Worm (Caenorhabditis elegans) whole organism, mixed stage, embryonic: Measurements from ENCODE around the gene Y59H11AM.1.

Experiments used
- bed-3 ChIP-seq: fragments of 200-800 bp; sonication (Bioruptor generic); optimal IDR thresholded peaks from 3 replicates; lab custom pipeline; 2018; ENCODE audit warnings: mild to moderate bottlenecking, missing genetic modification characterization, moderate library complexity, missing compliant biosample characterization
- blmp-1 ChIP-seq: fragments of 150-350 bp; optimal IDR thresholded peaks from 2 replicates; lab custom pipeline; 2014; ENCODE audit warnings: missing biosample characterization, missing genetic modification characterization
- ceh-39 ChIP-seq: fragments of 150-350 bp; optimal IDR thresholded peaks from 2 replicates; lab custom pipeline; 2014; ENCODE audit warnings: missing biosample characterization, missing genetic modification characterization
- ceh-43 ChIP-seq: fragments of 200-800 bp; sonication (Bioruptor generic); optimal IDR thresholded peaks from 2 replicates; lab custom pipeline; 2018; ENCODE audit warnings: mild to moderate bottlenecking, missing genetic modification characterization, moderate library complexity, missing compliant biosample characterization
- ceh-83 ChIP-seq: fragments of 200-800 bp; sonication (Bioruptor generic); optimal IDR thresholded peaks from 2 replicates; lab custom pipeline; 2018; ENCODE audit warnings: mild to moderate bottlenecking, missing genetic modification characterization, missing compliant biosample characterization
- ces-1 ChIP-seq: fragments of 150-350 bp; optimal IDR thresholded peaks from 2 replicates; lab custom pipeline; 2014; ENCODE audit warnings: missing biosample characterization, missing genetic modification reagents, missing genetic modification characterization
- drap-1 ChIP-seq: fragments of 200-800 bp; sonication (Bioruptor generic); optimal IDR thresholded peaks from 3 replicates; lab custom pipeline; 2018; ENCODE audit warnings: mild to moderate bottlenecking, missing genetic modification characterization, missing compliant biosample characterization
- elt-1 ChIP-seq: sonication (generic microtip); optimal IDR thresholded peaks from 2 replicates; lab custom pipeline; 2017; ENCODE audit warnings: missing genetic modification characterization, mild to moderate bottlenecking, missing compliant biosample characterization, antibody characterized with exemption, moderate library complexity, borderline replicate concordance; ENCODE audit not compliant: insufficient read depth
- elt-3 ChIP-seq: fragments of 150-350 bp; optimal IDR thresholded peaks from 2 replicates; lab custom pipeline; 2014; ENCODE audit warnings: missing biosample characterization, missing genetic modification characterization
- flh-1 ChIP-seq: fragments of 200-800 bp; sonication (Bioruptor generic); optimal IDR thresholded peaks from 2 replicates; lab custom pipeline; 2018; ENCODE audit warnings: mild to moderate bottlenecking, missing genetic modification characterization, moderate library complexity, missing compliant biosample characterization
- ham-2 ChIP-seq: fragments of 200-800 bp; sonication (Bioruptor generic); optimal IDR thresholded peaks from 2 replicates; lab custom pipeline; 2018; ENCODE audit warnings: mild to moderate bottlenecking, missing genetic modification characterization, missing compliant biosample characterization
- hlh-1 ChIP-seq: fragments of 150-350 bp; optimal IDR thresholded peaks from 2 replicates; lab custom pipeline; 2014; ENCODE audit warnings: missing biosample characterization, missing genetic modification reagents, missing genetic modification characterization
- lin-13 ChIP-seq: fragments of 150-350 bp; optimal IDR thresholded peaks from 2 replicates; lab custom pipeline; 2014; ENCODE audit warnings: missing biosample characterization, missing genetic modification characterization
- lin-32 ChIP-seq: fragments of 200-800 bp; sonication (Bioruptor generic); optimal IDR thresholded peaks from 2 replicates; lab custom pipeline; 2018; ENCODE audit warnings: mild to moderate bottlenecking, missing genetic modification characterization, missing compliant biosample characterization
- lsy-2 ChIP-seq: fragments of 150-350 bp; optimal IDR thresholded peaks from 2 replicates; lab custom pipeline; 2014; ENCODE audit warnings: missing biosample characterization, missing genetic modification characterization
- mab-5 ChIP-seq: fragments of 150-350 bp; optimal IDR thresholded peaks from 2 replicates; lab custom pipeline; 2014; ENCODE audit warnings: missing biosample characterization, missing genetic modification characterization
- mep-1 ChIP-seq: fragments of 150-350 bp; optimal IDR thresholded peaks from 2 replicates; lab custom pipeline; 2017; ENCODE audit warnings: missing biosample characterization, missing genetic modification reagents, missing genetic modification characterization, inconsistent platforms
- mls-2 ChIP-seq: sonication (generic microtip); optimal IDR thresholded peaks from 2 replicates; lab custom pipeline; 2016; ENCODE audit warnings: mild to moderate bottlenecking, missing genetic modification characterization, moderate library complexity, missing compliant biosample characterization
- nhr-12 ChIP-seq: fragments of 150-350 bp; optimal IDR thresholded peaks from 2 replicates; lab custom pipeline; 2014; ENCODE audit warnings: missing biosample characterization, missing genetic modification characterization
- nhr-2 ChIP-seq: fragments of 150-350 bp; optimal IDR thresholded peaks from 2 replicates; lab custom pipeline; 2014; ENCODE audit warnings: missing biosample characterization, missing genetic modification characterization
- nhr-237 ChIP-seq: fragments of 150-350 bp; optimal IDR thresholded peaks from 2 replicates; lab custom pipeline; 2014; ENCODE audit warnings: missing biosample characterization, missing genetic modification characterization
- nhr-28 ChIP-seq: fragments of 150-350 bp; optimal IDR thresholded peaks from 2 replicates; lab custom pipeline; 2014; ENCODE audit warnings: missing biosample characterization, missing genetic modification characterization
- nhr-76 ChIP-seq: sonication (generic microtip); optimal IDR thresholded peaks from 2 replicates; lab custom pipeline; 2017; ENCODE audit warnings: missing biosample characterization, missing genetic modification characterization
- pha-4 ChIP-seq: fragments of 150-350 bp; optimal IDR thresholded peaks from 2 replicates; lab custom pipeline; 2018; ENCODE audit warnings: missing biosample characterization, missing genetic modification reagents, missing genetic modification characterization
- snpc-4 ChIP-seq: fragments of 150-350 bp; optimal IDR thresholded peaks from 2 replicates; lab custom pipeline; 2014; ENCODE audit warnings: missing biosample characterization, missing genetic modification characterization
- sptf-1 ChIP-seq: sonication (generic microtip); optimal IDR thresholded peaks from 2 replicates; lab custom pipeline; 2017; ENCODE audit warnings: mild to moderate bottlenecking, missing genetic modification characterization, moderate library complexity, missing compliant biosample characterization
- tbx-8 ChIP-seq: fragments of 200-800 bp; sonication (Bioruptor generic); optimal IDR thresholded peaks from 2 replicates; lab custom pipeline; 2018; ENCODE audit warnings: mild to moderate bottlenecking, missing genetic modification characterization, moderate library complexity, missing compliant biosample characterization
- unc-39 ChIP-seq: fragments of 150-350 bp; optimal IDR thresholded peaks from 2 replicates; lab custom pipeline; 2014; ENCODE audit warnings: missing biosample characterization, missing genetic modification characterization
- unc-62 ChIP-seq: fragments of 150-350 bp; optimal IDR thresholded peaks from 2 replicates; lab custom pipeline; 2014; ENCODE audit warnings: missing biosample characterization, missing genetic modification reagents, missing genetic modification characterization
- zip-8 ChIP-seq: fragments of 150-350 bp; optimal IDR thresholded peaks from 2 replicates; lab custom pipeline; 2014; ENCODE audit warnings: missing biosample characterization, missing genetic modification characterization

Gene Y59H11AM.1

ce11 chrIV:8535946-8536345, 35.3 kb upstream of the Y59H11AM.1 start:
- TF ChIP-seq lin-32 (no peak), flh-1 (no peak), drap-1 (GFP tag; lab: Kevin White, UChicago) (no peak), ceh-83 (GFP tag; lab: Kevin White, UChicago) (no peak), elt-1 (tag; lab: Kevin White, UChicago) (no peak)

- TF ChIP-seq tbx-8 (GFP tag; lab: Kevin White, UChicago) (no peak), unc-39 (no peak), ham-2 (no peak), sptf-1 (tag; lab: Kevin White, UChicago) (no peak), blmp-1 (no peak), ces-1 (GFP tag; lab: Kevin White, UChicago) (no peak), drap-1 (GFP tag; lab: Kevin White, UChicago) (no peak), elt-1 (tag; lab: Kevin White, UChicago) (no peak), nhr-76 (tag; lab: Kevin White, UChicago) (no peak), lin-13 (tag; lab: Kevin White, UChicago) (no peak), nhr-12 (no peak), ceh-43 (GFP tag; lab: Kevin White, UChicago) (no peak), snpc-4 (no peak), bed-3 (GFP tag; lab: Kevin White, UChicago) (no peak)
- TF ChIP-seq, all 35 proteins: peak for 0
Measured at ce11 chrIV:8538011-8538658, 33.1 kb upstream of the Y59H11AM.1 start.

- TF ChIP-seq ceh-39 = no peak
- no peak for TF ChIP-seq mep-1 (tag; lab: Kevin White, UChicago)
- TF ChIP-seq unc-62 (GFP tag; lab: Kevin White, UChicago) = no peak
- TF ChIP-seq lin-32 = no peak
- TF ChIP-seq nhr-2 (tag; lab: Kevin White, UChicago) = no peak
- no peak for TF ChIP-seq lin-13 (tag; lab: Kevin White, UChicago)
- TF ChIP-seq blmp-1 = no peak
- no peak for TF ChIP-seq sptf-1 (tag; lab: Kevin White, UChicago)
- no peak for TF ChIP-seq drap-1 (GFP tag; lab: Kevin White, UChicago)
- no peak for TF ChIP-seq nhr-237 (tag; lab: Kevin White, UChicago)
- TF ChIP-seq tbx-8 (GFP tag; lab: Kevin White, UChicago) = no peak
- no peak for TF ChIP-seq hlh-1 (tag; lab: Kevin White, UChicago)
- no peak for TF ChIP-seq mab-5
- no peak for TF ChIP-seq zip-8
- TF ChIP-seq lsy-2 (tag; lab: Kevin White, UChicago) = no peak
- TF ChIP-seq mls-2 (tag; lab: Kevin White, UChicago) = no peak
- TF ChIP-seq elt-3 (tag; lab: Kevin White, UChicago) = no peak
- TF ChIP-seq pha-4 (tag; lab: Kevin White, UChicago) = no peak
Measured at ce11 chrIV:8538659-8539173, 32.5 kb upstream of the Y59H11AM.1 start, which contains the start of gene hyl-1. TSS of gene hyl-1 (plus strand) at chrIV:8539123.

ce11 chrIV:8539645-8540044, 31.6 kb upstream of the Y59H11AM.1 start:
- TF ChIP-seq lin-13 (tag; lab: Kevin White, UChicago) = no peak
- TF ChIP-seq nhr-28 = no peak
- no peak for TF ChIP-seq unc-39
- no peak for TF ChIP-seq nhr-12
- no peak for TF ChIP-seq flh-1
- TF ChIP-seq elt-3 (tag; lab: Kevin White, UChicago) = no peak
- TF ChIP-seq nhr-237 (tag; lab: Kevin White, UChicago) = no peak
- TF ChIP-seq ceh-83 (GFP tag; lab: Kevin White, UChicago) = no peak
- no peak for TF ChIP-seq mls-2 (tag; lab: Kevin White, UChicago)
- no peak for TF ChIP-seq mep-1 (tag; lab: Kevin White, UChicago)
- no peak for TF ChIP-seq bed-3 (GFP tag; lab: Kevin White, UChicago)
- no peak for TF ChIP-seq ces-1 (GFP tag; lab: Kevin White, UChicago)

- TF ChIP-seq pha-4 (tag; lab: Kevin White, UChicago) (peak; percentile 14), drap-1 (GFP tag; lab: Kevin White, UChicago) (no peak)
- TF ChIP-seq, all 35 proteins: peak for 1
Measured at ce11 chrIV:8540268-8540667, 31.0 kb upstream of the Y59H11AM.1 start.
